Worm (Caenorhabditis elegans) whole organism, L1 larva: Measurements from ENCODE around the gene gbh-1.

Source experiments
- C04F5.9 ChIP-seq: sonication (generic microtip); optimal IDR thresholded peaks from 2 replicates; lab custom pipeline; 2016; ENCODE audit warnings: missing genetic modification characterization, missing compliant biosample characterization
- C16A3.4 ChIP-seq: fragments of 150-350 bp; optimal IDR thresholded peaks from 2 replicates; lab custom pipeline; 2014; ENCODE audit warnings: missing biosample characterization, missing genetic modification characterization
- F16B12.6 ChIP-seq: fragments of 150-350 bp; optimal IDR thresholded peaks from 2 replicates; lab custom pipeline; 2014; ENCODE audit warnings: missing biosample characterization, missing genetic modification characterization
- Y116A8C.19 ChIP-seq: sonication (generic microtip); optimal IDR thresholded peaks from 2 replicates; lab custom pipeline; 2016; ENCODE audit warnings: missing compliant biosample characterization, missing genetic modification characterization, borderline replicate concordance
- aha-1 ChIP-seq: fragments of 150-350 bp; optimal IDR thresholded peaks from 2 replicates; lab custom pipeline; 2014; ENCODE audit warnings: missing biosample characterization, missing genetic modification characterization
- aly-2 ChIP-seq: fragments of 150-350 bp; optimal IDR thresholded peaks from 2 replicates; lab custom pipeline; 2014; ENCODE audit warnings: missing biosample characterization, missing genetic modification characterization
- ceh-63 ChIP-seq: fragments of 200-800 bp; sonication (Bioruptor generic); optimal IDR thresholded peaks from 2 replicates; lab custom pipeline; 2018; ENCODE audit warnings: mild to moderate bottlenecking, missing genetic modification characterization, missing compliant biosample characterization
- ces-1 ChIP-seq: fragments of 150-350 bp; optimal IDR thresholded peaks from 2 replicates; lab custom pipeline; 2014; ENCODE audit warnings: missing biosample characterization, missing genetic modification reagents, missing genetic modification characterization
- dpl-1 ChIP-seq, 3 experiments: fragments of 150-350 bp in 2 of 3; sonication (generic microtip) in 1 of 3; optimal IDR thresholded peaks; 2 replicates each; lab custom pipeline; 2014 to 2017; ENCODE audit warnings: missing biosample characterization in 3 of 3, missing genetic modification characterization in 3 of 3, missing genetic modification reagents in 3 of 3
- efl-1 ChIP-seq, 4 experiments: fragments of 150-350 bp; optimal IDR thresholded peaks in 3 of 4; peaks in 1 of 4; 1 replicate in 1 of 4; 2 replicates in 3 of 4; lab custom pipeline; 2014; ENCODE audit warnings: missing biosample characterization in 2 of 4, missing genetic modification characterization in 2 of 4, missing genetic modification reagents in 2 of 4
- egl-13 ChIP-seq: sonication (generic microtip); optimal IDR thresholded peaks from 2 replicates; lab custom pipeline; 2016; ENCODE audit warnings: missing genotype, missing genetic modification reagents, missing genetic modification characterization, missing compliant biosample characterization
- fkh-10 ChIP-seq: sonication (generic microtip); optimal IDR thresholded peaks from 2 replicates; lab custom pipeline; 2017; ENCODE audit warnings: missing biosample characterization, missing genetic modification reagents, missing genetic modification characterization
- fkh-4 ChIP-seq: sonication (generic microtip); optimal IDR thresholded peaks from 2 replicates; lab custom pipeline; 2016; ENCODE audit warnings: missing compliant biosample characterization, missing genetic modification characterization, borderline replicate concordance
- fkh-8 ChIP-seq: sonication (generic microtip); optimal IDR thresholded peaks from 2 replicates; lab custom pipeline; 2016; ENCODE audit warnings: mild to moderate bottlenecking, missing genetic modification characterization, missing compliant biosample characterization
- grh-1 ChIP-seq: fragments of 200-800 bp; sonication (Bioruptor generic); IDR thresholded peaks from 2 replicates; pipeline ENCODE4 v1.3.6; 2022; ENCODE audit warnings: missing genetic modification reagents, missing genetic modification characterization, missing compliant biosample characterization
- hlh-4 ChIP-seq: sonication (generic microtip); optimal IDR thresholded peaks from 2 replicates; lab custom pipeline; 2016; ENCODE audit warnings: mild to moderate bottlenecking, missing genetic modification characterization, missing compliant biosample characterization
- hpl-2 ChIP-seq: fragments of 150-350 bp; optimal IDR thresholded peaks from 2 replicates; lab custom pipeline; 2014; ENCODE audit warnings: missing biosample characterization, missing genetic modification reagents, missing genetic modification characterization
- jun-1 ChIP-seq: fragments of 150-350 bp; optimal IDR thresholded peaks from 2 replicates; lab custom pipeline; 2014; ENCODE audit warnings: missing biosample characterization, missing genetic modification reagents, missing genetic modification characterization
- lin-14 ChIP-seq: fragments of 200-800 bp; sonication (Bioruptor generic); optimal IDR thresholded peaks from 2 replicates; lab custom pipeline; 2018; ENCODE audit warnings: mild to moderate bottlenecking, missing genetic modification characterization, moderate library complexity, missing compliant biosample characterization
- lin-39 ChIP-seq: fragments of 150-350 bp; optimal IDR thresholded peaks from 2 replicates; lab custom pipeline; 2014; ENCODE audit warnings: missing biosample characterization, missing genetic modification reagents, missing genetic modification characterization
- lsy-2 ChIP-seq, 2 experiments: fragments of 150-350 bp; optimal IDR thresholded peaks; 2 replicates each; lab custom pipeline; 2014; ENCODE audit warnings: missing biosample characterization in 2 of 2, missing genetic modification characterization in 2 of 2
- mdl-1 ChIP-seq, 2 experiments: fragments of 150-350 bp; optimal IDR thresholded peaks; 2 replicates each; lab custom pipeline; 2014 to 2017; ENCODE audit warnings: missing biosample characterization in 2 of 2, missing genetic modification characterization in 2 of 2, inconsistent platforms in 1 of 2
- mef-2 ChIP-seq: fragments of 150-350 bp; optimal IDR thresholded peaks from 2 replicates; lab custom pipeline; 2014; ENCODE audit warnings: missing biosample characterization, missing genetic modification characterization
- mep-1 ChIP-seq: fragments of 150-350 bp; optimal IDR thresholded peaks from 2 replicates; lab custom pipeline; 2014; ENCODE audit warnings: missing biosample characterization, missing genetic modification characterization
- nhr-12 ChIP-seq: sonication (generic microtip); optimal IDR thresholded peaks from 2 replicates; lab custom pipeline; 2017; ENCODE audit warnings: missing biosample characterization, missing genetic modification characterization
- nhr-19 ChIP-seq: fragments of 200-800 bp; sonication (Bioruptor generic); conservative IDR thresholded peaks from 2 replicates; pipeline ENCODE4 v1.3.6; 2022; ENCODE audit warnings: missing genetic modification characterization, missing compliant biosample characterization
- nhr-20 ChIP-seq: sonication (generic microtip); optimal IDR thresholded peaks from 2 replicates; lab custom pipeline; 2016; ENCODE audit warnings: mild to moderate bottlenecking, missing genetic modification characterization, missing compliant biosample characterization
- nhr-237 ChIP-seq: fragments of 150-350 bp; optimal IDR thresholded peaks from 2 replicates; lab custom pipeline; 2014; ENCODE audit warnings: missing biosample characterization, missing genetic modification characterization
- nhr-28 ChIP-seq: fragments of 150-350 bp; optimal IDR thresholded peaks from 2 replicates; lab custom pipeline; 2014; ENCODE audit warnings: missing biosample characterization, missing genetic modification characterization
- nhr-47 ChIP-seq: sonication (generic microtip); optimal IDR thresholded peaks from 2 replicates; lab custom pipeline; 2016; ENCODE audit warnings: mild to moderate bottlenecking, missing genetic modification characterization, moderate library complexity, missing compliant biosample characterization
- nhr-84 ChIP-seq: sonication (generic microtip); optimal IDR thresholded peaks from 2 replicates; lab custom pipeline; 2017; ENCODE audit warnings: missing biosample characterization, missing genetic modification characterization
- nhr-85 ChIP-seq: sonication (generic microtip); peaks from one replicate; lab custom pipeline; 2016; ENCODE audit warnings: missing genetic modification characterization, inconsistent platforms, missing compliant biosample characterization
- nhr-90 ChIP-seq: sonication (generic microtip); optimal IDR thresholded peaks from 2 replicates; lab custom pipeline; 2016; ENCODE audit warnings: mild to moderate bottlenecking, missing genetic modification characterization, missing compliant biosample characterization; ENCODE audit not compliant: poor library complexity
- pag-3 ChIP-seq: sonication (generic microtip); optimal IDR thresholded peaks from 2 replicates; lab custom pipeline; 2017; ENCODE audit warnings: missing genetic modification characterization, mild to moderate bottlenecking, missing compliant biosample characterization, antibody characterized with exemption, borderline replicate concordance; ENCODE audit not compliant: insufficient read depth
- pqm-1 ChIP-seq: sonication (generic microtip); optimal IDR thresholded peaks from 3 replicates; lab custom pipeline; 2017; ENCODE audit warnings: missing biosample characterization, missing genetic modification characterization
- rnt-1 ChIP-seq: sonication (generic microtip); optimal IDR thresholded peaks from 2 replicates; lab custom pipeline; 2016; ENCODE audit warnings: mild to moderate bottlenecking, missing genetic modification characterization, moderate library complexity, missing compliant biosample characterization
- snpc-4 ChIP-seq: fragments of 150-350 bp; optimal IDR thresholded peaks from 2 replicates; lab custom pipeline; 2014; ENCODE audit warnings: missing biosample characterization, missing genetic modification characterization
- snu-23 ChIP-seq: sonication (generic microtip); optimal IDR thresholded peaks from 2 replicates; lab custom pipeline; 2016; ENCODE audit warnings: missing genetic modification characterization, missing compliant biosample characterization
- sptf-1 ChIP-seq: fragments of 150-350 bp; optimal IDR thresholded peaks from 2 replicates; lab custom pipeline; 2014; ENCODE audit warnings: missing biosample characterization, missing genetic modification characterization
- swsn-7 ChIP-seq: sonication (generic microtip); optimal IDR thresholded peaks from 2 replicates; lab custom pipeline; 2016; ENCODE audit warnings: missing genetic modification characterization, missing compliant biosample characterization
- unc-30 ChIP-seq: sonication (generic microtip); optimal IDR thresholded peaks from 2 replicates; lab custom pipeline; 2017; ENCODE audit warnings: missing biosample characterization, missing genetic modification characterization
- unc-62 ChIP-seq: fragments of 150-350 bp; optimal IDR thresholded peaks from 2 replicates; lab custom pipeline; 2014; ENCODE audit warnings: missing biosample characterization, missing genetic modification reagents, missing genetic modification characterization
- zip-4 ChIP-seq: fragments of 200-800 bp; sonication (Bioruptor generic); optimal IDR thresholded peaks from 2 replicates; lab custom pipeline; 2018; ENCODE audit warnings: mild to moderate bottlenecking, missing genetic modification characterization, moderate library complexity, missing compliant biosample characterization
- ztf-11 ChIP-seq, 2 experiments: sonication (generic microtip); optimal IDR thresholded peaks; 2 replicates each; lab custom pipeline; 2016 to 2017; ENCODE audit warnings: missing genetic modification characterization in 2 of 2, missing biosample characterization in 1 of 2, missing compliant biosample characterization in 1 of 2
- ztf-4 ChIP-seq: fragments of 150-350 bp; optimal IDR thresholded peaks from 2 replicates; lab custom pipeline; 2014; ENCODE audit warnings: missing biosample characterization, missing genetic modification characterization

The gbh-1 gene

ce11 chrII:10703594-10704384 lies 10.2 kb upstream of the gbh-1 start, which contains the start of gene col-79:
Gene col-79, plus strand, starts transcription at chrII:10703613.
- TF ChIP-seq C16A3.4 = no peak
- peak; percentile 76 for TF ChIP-seq nhr-85 (tag; lab: Kevin White, UChicago)
- no peak for TF ChIP-seq pag-3 (tag; lab: Kevin White, UChicago)
- no peak for TF ChIP-seq snpc-4 (tag; lab: Kevin White, UChicago)
- TF ChIP-seq fkh-8 (tag; lab: Kevin White, UChicago) = no peak
- TF ChIP-seq grh-1 (GFP tag; lab: Robert Waterston, UW) = no peak
- TF ChIP-seq egl-13 (tag; lab: Kevin White, UChicago) = no peak
- no peak for TF ChIP-seq hlh-4 (tag; lab: Kevin White, UChicago)
- TF ChIP-seq nhr-84 (tag; lab: Kevin White, UChicago) = no peak
- TF ChIP-seq swsn-7 = no peak
- TF ChIP-seq dpl-1 (GFP tag; optimal IDR thresholded peaks at IDR 0.05; lab: Kevin White, UChicago) = no peak
- TF ChIP-seq fkh-4 (tag; lab: Kevin White, UChicago) = no peak
- TF ChIP-seq nhr-28 = no peak
- TF ChIP-seq jun-1 (tag; lab: Kevin White, UChicago) = no peak
- TF ChIP-seq unc-62 (GFP tag; lab: Kevin White, UChicago) = no peak
- no peak for TF ChIP-seq ceh-63 (GFP tag; lab: Kevin White, UChicago)
- no peak for TF ChIP-seq mdl-1 (tag; optimal IDR thresholded peaks at IDR 0.05; lab: Kevin White, UChicago)
- no peak for TF ChIP-seq lsy-2 (tag; optimal IDR thresholded peaks at IDR 0.05; lab: Kevin White, UChicago)
- TF ChIP-seq lin-14 (GFP tag; lab: Kevin White, UChicago) = peak; percentile 26
- TF ChIP-seq aha-1 = no peak
- peak; percentile 37 for TF ChIP-seq nhr-20 (tag; lab: Kevin White, UChicago)
- no peak for TF ChIP-seq nhr-237 (tag; lab: Kevin White, UChicago)

- TF ChIP-seq lsy-2 (tag; optimal IDR thresholded peaks at IDR 0.05; lab: Kevin White, UChicago) (no peak), mef-2 (no peak), snu-23 (GFP tag; lab: Kevin White, UChicago) (no peak), nhr-28 (no peak), unc-30 (tag; lab: Kevin White, UChicago) (no peak), lin-14 (GFP tag; lab: Kevin White, UChicago) (peak; percentile 1)
Measured at ce11 chrII:10696060-10696459, 2.5 kb upstream of the gbh-1 start.

ce11 chrII:10694713-10695112 lies 1.1 kb upstream of the gbh-1 start, which contains the start of gene lgc-57:
Gene lgc-57, plus strand, starts transcription at chrII:10695013.
- TF ChIP-seq hpl-2 = no peak
- no peak for TF ChIP-seq Y116A8C.19 (tag; lab: Kevin White, UChicago)
- TF ChIP-seq nhr-90 = no peak
- TF ChIP-seq fkh-8 (tag; lab: Kevin White, UChicago) = no peak
- TF ChIP-seq mdl-1 (tag; optimal IDR thresholded peaks at IDR 0.05; lab: Kevin White, UChicago) = no peak
- no peak for TF ChIP-seq nhr-47 (tag; lab: Kevin White, UChicago)
- TF ChIP-seq nhr-12 = no peak

- TF ChIP-seq mep-1 (no peak), efl-1 (optimal IDR thresholded peaks at IDR 0.05; lab: Kevin White, UChicago) (no peak), efl-1 (GFP tag; optimal IDR thresholded peaks at IDR 0.05 in 1 of 2; lab: Kevin White, UChicago) (peak in 1 of 2 experiments; percentile 9)
Measured at ce11 chrII:10684954-10685353, 8.6 kb downstream of the gbh-1 start.

ce11 chrII:10680614-10681013 lies 13.0 kb downstream of the gbh-1 start:
- TF ChIP-seq ztf-4 (tag; lab: Kevin White, UChicago) (no peak), ztf-11 (tag; optimal IDR thresholded peaks at IDR 0.05; lab: Kevin White, UChicago) (no peak), F16B12.6 (no peak), nhr-85 (tag; lab: Kevin White, UChicago) (no peak), ces-1 (no peak), pqm-1 (tag; lab: Kevin White, UChicago) (no peak), aly-2 (tag; lab: Kevin White, UChicago) (no peak), sptf-1 (tag; lab: Kevin White, UChicago) (no peak), nhr-19 (GFP tag; lab: Robert Waterston, UW) (no peak), nhr-28 (no peak), C04F5.9 (tag; lab: Kevin White, UChicago) (no peak), nhr-84 (tag; lab: Kevin White, UChicago) (no peak), lin-39 (no peak), zip-4 (no peak), rnt-1 (tag; lab: Kevin White, UChicago) (no peak), fkh-10 (GFP tag; lab: Kevin White, UChicago) (no peak)
